Fruit fly (Drosophila melanogaster): ENCODE data around the gene Rga.

Gene Rga

DNA sequence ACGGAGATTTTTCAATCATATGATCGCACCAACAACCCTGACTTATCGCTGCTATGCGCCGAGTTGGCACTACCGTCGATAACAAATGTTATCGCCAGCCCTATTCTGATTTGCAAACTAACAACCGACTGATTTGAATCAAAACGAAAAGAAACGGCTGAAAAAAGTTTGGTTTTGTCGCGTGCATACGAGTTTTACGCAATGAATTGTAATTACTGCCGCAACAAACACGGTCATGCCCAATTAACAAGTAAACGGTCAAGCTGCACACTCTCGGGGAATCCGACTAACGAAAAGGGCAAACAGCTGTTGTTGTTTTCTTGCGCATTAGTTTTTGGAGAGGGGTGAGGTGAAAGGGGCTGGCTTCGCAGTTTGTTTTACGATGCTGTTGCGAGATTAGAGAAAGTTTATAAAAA lies 48.1 kb downstream of the Rga start, which contains the start of the genes CG14671 and CG12746 (continued):
- TF ChIP-seq CG18619 (GFP tag; optimal IDR thresholded peaks at IDR 0.05) (no peak), HHEX (GFP tag; optimal IDR thresholded peaks at IDR 0.05) (no peak), gro (GFP tag; optimal IDR thresholded peaks at IDR 0.05) (no peak), org-1 (GFP tag; optimal IDR thresholded peaks at IDR 0.05) (no peak), CG10565 (GFP tag; optimal IDR thresholded peaks at IDR 0.05) (no peak), CG2875 (GFP tag; optimal IDR thresholded peaks at IDR 0.05) (no peak), CG2202 (tag; optimal IDR thresholded peaks at IDR 0.05) (no peak), Dref (GFP tag; IDR thresholded peaks at IDR 0.05) (peak; percentile 81), Adf1 (GFP tag; IDR thresholded peaks at IDR 0.05) (no peak), trem (tag; optimal IDR thresholded peaks at IDR 0.05) (peak; percentile 99), Bgb (GFP tag; IDR thresholded peaks at IDR 0.05; ENCODE audit: partially characterized antibody) (peak; percentile 20; the same call in 1 of the 2 replicates), CG10431 (GFP tag; optimal IDR thresholded peaks at IDR 0.05) (no peak), ato (GFP tag; IDR thresholded peaks at IDR 0.05; ENCODE audit: partially characterized antibody) (0 out of 2 replicates have a peak, but pooled peaks have one; percentile 19), ac (GFP tag; optimal IDR thresholded peaks at IDR 0.05) (no peak), fd64A (GFP tag; optimal IDR thresholded peaks at IDR 0.05) (peak; percentile 4), CG8765 (GFP tag; IDR thresholded peaks at IDR 0.05) (no peak), bab2 (GFP tag; optimal IDR thresholded peaks at IDR 0.05) (no peak), Hand (GFP tag; optimal IDR thresholded peaks at IDR 0.05) (no peak), Vsx1 (GFP tag; optimal IDR thresholded peaks at IDR 0.05) (no peak), Scr (GFP tag; IDR thresholded peaks at IDR 0.05; ENCODE audit: partially characterized antibody) (peak; percentile 39; the same call in 1 of the 2 replicates), CG6683 (GFP tag; optimal IDR thresholded peaks at IDR 0.05) (no peak), zfh2 (GFP tag; optimal IDR thresholded peaks at IDR 0.05) (no peak), Awh (GFP tag; IDR thresholded peaks at IDR 0.05) (no peak), CG6254 (GFP tag; optimal IDR thresholded peaks at IDR 0.05) (no peak), CG10209 (GFP tag; optimal IDR thresholded peaks at IDR 0.05) (no peak), tll (GFP tag; optimal IDR thresholded peaks at IDR 0.05) (no peak), Hr39 (optimal IDR thresholded peaks at IDR 0.05) (no peak), danr (GFP tag; IDR thresholded peaks at IDR 0.05) (no peak), CG6791 (GFP tag; IDR thresholded peaks at IDR 0.05; ENCODE audit: partially characterized antibody) (no peak), CG13424 (tag; optimal IDR thresholded peaks at IDR 0.05) (no peak), cas (GFP tag; IDR thresholded peaks at IDR 0.05) (no peak), CG6175 (GFP tag; IDR thresholded peaks at IDR 0.05) (no peak), CG4404 (GFP tag; IDR thresholded peaks at IDR 0.05) (no peak), CG34376 (GFP tag; optimal IDR thresholded peaks at IDR 0.05) (peak; percentile 31), ewg (GFP tag; optimal IDR thresholded peaks at IDR 0.05) (peak; percentile 46), CG12391 (tag; optimal IDR thresholded peaks at IDR 0.05) (no peak), pzg (GFP tag; optimal IDR thresholded peaks at IDR 0.05) (peak; percentile 63), CG32532 (GFP tag; IDR thresholded peaks at IDR 0.05) (no peak)

dm6 chr3R:5563420-5563819 lies 49.5 kb downstream of the Rga start, which contains the start of gene Pi4KIIalpha:
Gene Pi4KIIalpha (minus strand): TSS chr3R:5563652.
- TF ChIP-seq bcd (GFP tag; optimal IDR thresholded peaks at IDR 0.05) (no peak), CG12299 (tag; optimal IDR thresholded peaks at IDR 0.05) (no peak), Chrac-16 (GFP tag; optimal IDR thresholded peaks at IDR 0.05) (no peak), disco-r (GFP tag; optimal IDR thresholded peaks at IDR 0.05) (peak; percentile 23), insv (GFP tag; optimal IDR thresholded peaks at IDR 0.05) (peak in 1 of 2 experiments; percentile 15), Dll (GFP tag; IDR thresholded peaks at IDR 0.05; ENCODE audit: partially characterized antibody) (peak; percentile 26; the same call in 1 of the 4 replicates), eve (GFP tag; optimal IDR thresholded peaks at IDR 0.05) (no peak), CG15514 (GFP tag; optimal IDR thresholded peaks at IDR 0.05) (peak; percentile 66), crp (GFP tag; optimal IDR thresholded peaks at IDR 0.05) (peak; percentile 79 to 94), gfzf (GFP tag; optimal IDR thresholded peaks at IDR 0.05) (peak; percentile 9), CG4617 (GFP tag; optimal IDR thresholded peaks at IDR 0.05; ENCODE audit: borderline replicate concordance) (peak; percentile 47), CG12155 (GFP tag; optimal IDR thresholded peaks at IDR 0.05) (peak; percentile 82), CG2116 (GFP tag; optimal IDR thresholded peaks at IDR 0.05) (peak; percentile 21), Sry-β (GFP tag; optimal IDR thresholded peaks at IDR 0.05) (peak; percentile 32)

Measured in whole organism, embryonic.